Fruit fly (Drosophila melanogaster) whole organism, prepupa: ENCODE data around the gene gdl.

Source experiments
- Blimp-1 ChIP-seq: fragments of 200-800 bp; sonication (Bioruptor generic); optimal IDR thresholded peaks from 3 replicates; lab custom pipeline; 2017; ENCODE audit warnings: missing biosample characterization, missing genetic modification characterization, mild to moderate bottlenecking, moderate library complexity, missing genetic modification reagents
- CG10669 ChIP-seq: fragments of 200-800 bp; sonication (Bioruptor generic); optimal IDR thresholded peaks from 3 replicates; lab custom pipeline; 2018; ENCODE audit warnings: missing biosample characterization, mild to moderate bottlenecking, missing genetic modification characterization, moderate library complexity
- CG11294 ChIP-seq: fragments of 200-800 bp; sonication (Bioruptor generic); IDR thresholded peaks from 2 replicates; pipeline ENCODE4 v1.3.6; 2022; ENCODE audit warnings: missing biosample characterization, missing genetic modification characterization
- CG11762 ChIP-seq: fragments of 200-800 bp; sonication (Bioruptor generic); optimal IDR thresholded peaks from 3 replicates; lab custom pipeline; 2016; ENCODE audit warnings: missing biosample characterization, missing genetic modification characterization; ENCODE audit not compliant: insufficient read depth
- CG11902 ChIP-seq: fragments of 200-800 bp; sonication (Bioruptor generic); optimal IDR thresholded peaks from 3 replicates; lab custom pipeline; 2016; ENCODE audit warnings: missing biosample characterization, missing genetic modification characterization
- CG15336 ChIP-seq: fragments of 200-800 bp; sonication (Bioruptor generic); IDR thresholded peaks from 2 replicates; pipeline ENCODE4 v1.3.6; 2022; ENCODE audit warnings: missing biosample characterization, missing genetic modification characterization
- CG1621 ChIP-seq: fragments of 200-800 bp; sonication (Bioruptor generic); optimal IDR thresholded peaks from 3 replicates; lab custom pipeline; 2018; ENCODE audit warnings: missing biosample characterization, mild to moderate bottlenecking, missing genetic modification characterization
- CG16779 ChIP-seq: fragments of 200-800 bp; sonication (Bioruptor generic); optimal IDR thresholded peaks from 3 replicates; lab custom pipeline; 2017; ENCODE audit warnings: missing biosample characterization, mild to moderate bottlenecking, missing genetic modification characterization
- CG3032 ChIP-seq: fragments of 200-800 bp; optimal IDR thresholded peaks from 2 replicates; lab custom pipeline; 2019; ENCODE audit warnings: missing biosample characterization, mild to moderate bottlenecking, missing genetic modification characterization, moderate library complexity
- CG31627 ChIP-seq: fragments of 200-800 bp; sonication (Bioruptor generic); optimal IDR thresholded peaks from 3 replicates; lab custom pipeline; 2016; ENCODE audit warnings: missing biosample characterization, missing genetic modification characterization
- CG32006 ChIP-seq: fragments of 200-800 bp; sonication (Bioruptor generic); optimal IDR thresholded peaks from 3 replicates; lab custom pipeline; 2017; ENCODE audit warnings: missing biosample characterization, mild to moderate bottlenecking, missing genetic modification characterization
- CG34406 ChIP-seq: fragments of 200-800 bp; sonication (Bioruptor generic); optimal IDR thresholded peaks from 3 replicates; lab custom pipeline; 2016; ENCODE audit warnings: missing biosample characterization, missing genetic modification characterization
- CG3919 ChIP-seq: fragments of 200-800 bp; sonication (Bioruptor generic); optimal IDR thresholded peaks from 3 replicates; lab custom pipeline; 2016; ENCODE audit warnings: missing biosample characterization, missing genetic modification characterization
- CG4318 ChIP-seq: fragments of 200-800 bp; sonication (Bioruptor generic); optimal IDR thresholded peaks from 3 replicates; lab custom pipeline; 2017; ENCODE audit warnings: missing biosample characterization, mild to moderate bottlenecking, missing genetic modification characterization
- CG6276 ChIP-seq: fragments of 200-800 bp; sonication (Bioruptor generic); optimal IDR thresholded peaks from 2 replicates; lab custom pipeline; 2017; ENCODE audit warnings: missing biosample characterization, mild to moderate bottlenecking, missing genetic modification characterization
- CG6792 ChIP-seq: fragments of 200-800 bp; sonication (Bioruptor generic); optimal IDR thresholded peaks from 3 replicates; lab custom pipeline; 2016; ENCODE audit warnings: missing biosample characterization, missing genetic modification characterization
- CG6808 ChIP-seq: fragments of 200-800 bp; sonication (Bioruptor generic); optimal IDR thresholded peaks from 3 replicates; lab custom pipeline; 2017; ENCODE audit warnings: missing biosample characterization, missing genetic modification characterization, mild to moderate bottlenecking, moderate library complexity, missing genetic modification reagents
- CG6854 ChIP-seq: fragments of 200-800 bp; sonication (Bioruptor generic); optimal IDR thresholded peaks from 2 replicates; lab custom pipeline; 2017; ENCODE audit warnings: missing biosample characterization, mild to moderate bottlenecking, missing genetic modification characterization
- CG7368 ChIP-seq: fragments of 200-800 bp; sonication (Bioruptor generic); optimal IDR thresholded peaks from 3 replicates; lab custom pipeline; 2016; ENCODE audit warnings: missing biosample characterization, missing genetic modification characterization
- CG8119 ChIP-seq: fragments of 200-800 bp; sonication (Bioruptor generic); IDR thresholded peaks from 3 replicates; pipeline ENCODE4 v1.3.6; 2022; ENCODE audit warnings: missing biosample characterization, missing genetic modification characterization
- CG8319 ChIP-seq: fragments of 200-800 bp; sonication (Bioruptor generic); optimal IDR thresholded peaks from 3 replicates; lab custom pipeline; 2016; ENCODE audit warnings: missing biosample characterization, missing genetic modification characterization
- CG8632 ChIP-seq: fragments of 200-800 bp; sonication (Bioruptor generic); optimal IDR thresholded peaks from 3 replicates; lab custom pipeline; 2016; ENCODE audit warnings: missing biosample characterization, missing genetic modification characterization
- CG9139 ChIP-seq: fragments of 200-800 bp; sonication (Bioruptor generic); optimal IDR thresholded peaks from 3 replicates; lab custom pipeline; 2017; ENCODE audit warnings: missing biosample characterization, mild to moderate bottlenecking, missing genetic modification characterization
- Eip75B ChIP-seq: fragments of 200-800 bp; sonication (Bioruptor generic); optimal IDR thresholded peaks from 3 replicates; lab custom pipeline; 2016; ENCODE audit warnings: missing biosample characterization, missing genetic modification characterization
- Eip78C ChIP-seq: fragments of 200-800 bp; sonication (Bioruptor generic); peaks from one replicate; lab custom pipeline; 2016; ENCODE audit warnings: missing biosample characterization, missing genetic modification characterization
- Eip93F ChIP-seq: fragments of 200-800 bp; sonication (Bioruptor generic); optimal IDR thresholded peaks from 2 replicates; lab custom pipeline; 2016; ENCODE audit warnings: missing biosample characterization, mild to moderate bottlenecking, missing genetic modification characterization
- Ets21C ChIP-seq: fragments of 200-800 bp; sonication (Bioruptor generic); optimal IDR thresholded peaks from 3 replicates; lab custom pipeline; 2016; ENCODE audit warnings: missing biosample characterization, missing genetic modification characterization
- Ets96B ChIP-seq: fragments of 200-800 bp; optimal IDR thresholded peaks from 2 replicates; lab custom pipeline; 2019; ENCODE audit warnings: missing biosample characterization, mild to moderate bottlenecking, missing genetic modification characterization, moderate library complexity
- Gug ChIP-seq: fragments of 200-800 bp; sonication (Bioruptor generic); IDR thresholded peaks from 2 replicates; pipeline ENCODE4 v1.3.6; 2022; ENCODE audit warnings: missing biosample characterization, missing genetic modification characterization
- Hr38 ChIP-seq: sonication (Bioruptor generic); optimal IDR thresholded peaks from 2 replicates; lab custom pipeline; 2016; ENCODE audit warnings: missing biosample characterization, missing genetic modification characterization
- Hr39 ChIP-seq: fragments of 200-800 bp; sonication (Bioruptor generic); optimal IDR thresholded peaks from 2 replicates; lab custom pipeline; 2016; ENCODE audit warnings: missing biosample characterization, missing genetic modification characterization
- Hr4 ChIP-seq: fragments of 200-800 bp; sonication (Bioruptor generic); optimal IDR thresholded peaks from 3 replicates; lab custom pipeline; 2016; ENCODE audit warnings: missing biosample characterization, missing genetic modification characterization
- Lpt ChIP-seq: fragments of 200-800 bp; sonication (Bioruptor generic); optimal IDR thresholded peaks from 3 replicates; lab custom pipeline; 2016; ENCODE audit warnings: missing biosample characterization, missing genetic modification characterization
- Met ChIP-seq: fragments of 200-800 bp; sonication (Bioruptor generic); optimal IDR thresholded peaks from 3 replicates; lab custom pipeline; 2016; ENCODE audit warnings: missing biosample characterization, missing genetic modification characterization
- OdsH ChIP-seq: fragments of 200-800 bp; sonication (Bioruptor generic); optimal IDR thresholded peaks from 3 replicates; lab custom pipeline; 2016; ENCODE audit warnings: missing biosample characterization, missing genetic modification characterization
- Smox ChIP-seq: fragments of 200-800 bp; sonication (Bioruptor generic); optimal IDR thresholded peaks from 3 replicates; lab custom pipeline; 2016; ENCODE audit warnings: missing biosample characterization, missing genetic modification characterization
- Sox102F ChIP-seq: fragments of 200-800 bp; sonication (Bioruptor generic); optimal IDR thresholded peaks from 2 replicates; lab custom pipeline; 2016; ENCODE audit warnings: missing biosample characterization, mild to moderate bottlenecking, missing genetic modification characterization
- Sox15 ChIP-seq: fragments of 200-800 bp; sonication (Bioruptor generic); optimal IDR thresholded peaks from 3 replicates; lab custom pipeline; 2016; ENCODE audit warnings: missing biosample characterization, missing genetic modification characterization
- achi ChIP-seq: fragments of 200-800 bp; sonication (Bioruptor generic); optimal IDR thresholded peaks from 3 replicates; lab custom pipeline; 2016; ENCODE audit warnings: missing biosample characterization, missing genetic modification characterization
- acj6 ChIP-seq: fragments of 200-800 bp; sonication (Bioruptor generic); optimal IDR thresholded peaks from 3 replicates; lab custom pipeline; 2016; ENCODE audit warnings: missing biosample characterization, missing genetic modification characterization
- cyc ChIP-seq: fragments of 200-800 bp; sonication (Bioruptor generic); optimal IDR thresholded peaks from 3 replicates; lab custom pipeline; 2016; ENCODE audit warnings: missing biosample characterization, missing genetic modification characterization
- dac ChIP-seq: fragments of 200-800 bp; sonication (Bioruptor generic); optimal IDR thresholded peaks from 2 replicates; lab custom pipeline; 2017; ENCODE audit warnings: missing biosample characterization, mild to moderate bottlenecking, missing genetic modification characterization
- eg ChIP-seq: fragments of 200-800 bp; sonication (Bioruptor generic); IDR thresholded peaks from 3 replicates; pipeline ENCODE4 v1.3.6; 2022; ENCODE audit warnings: missing biosample characterization, missing genetic modification characterization
- esn ChIP-seq: fragments of 200-800 bp; sonication (Bioruptor generic); optimal IDR thresholded peaks from 2 replicates; lab custom pipeline; 2016; ENCODE audit warnings: missing biosample characterization, mild to moderate bottlenecking, missing genetic modification characterization, moderate library complexity
- fd59A ChIP-seq: fragments of 200-800 bp; sonication (Bioruptor generic); optimal IDR thresholded peaks from 2 replicates; lab custom pipeline; 2017; ENCODE audit warnings: missing biosample characterization, mild to moderate bottlenecking, missing genetic modification characterization, missing genetic modification reagents
- fd85E ChIP-seq: fragments of 200-800 bp; sonication (Bioruptor generic); optimal IDR thresholded peaks from 3 replicates; lab custom pipeline; 2016; ENCODE audit warnings: missing biosample characterization, missing genetic modification characterization
- lz ChIP-seq: fragments of 200-800 bp; sonication (Bioruptor generic); optimal IDR thresholded peaks from 3 replicates; lab custom pipeline; 2016; ENCODE audit warnings: missing biosample characterization, missing genetic modification characterization
- net ChIP-seq: fragments of 200-800 bp; sonication (Bioruptor generic); optimal IDR thresholded peaks from 3 replicates; lab custom pipeline; 2016; ENCODE audit warnings: missing biosample characterization, missing genetic modification characterization
- pdm3 ChIP-seq: fragments of 200-800 bp; sonication (Bioruptor generic); optimal IDR thresholded peaks from 3 replicates; lab custom pipeline; 2016; ENCODE audit warnings: missing biosample characterization, missing genetic modification characterization
- spab ChIP-seq: fragments of 200-800 bp; sonication (Bioruptor generic); optimal IDR thresholded peaks from 2 replicates; lab custom pipeline; 2017; ENCODE audit warnings: missing biosample characterization, mild to moderate bottlenecking, missing genetic modification characterization, missing genetic modification reagents
- ss ChIP-seq, 2 experiments: fragments of 200-800 bp; sonication (Bioruptor generic); optimal IDR thresholded peaks; 2 replicates in 1 of 2; 3 replicates in 1 of 2; lab custom pipeline; 2017 to 2018; ENCODE audit warnings: mild to moderate bottlenecking in 2 of 2, missing biosample characterization in 2 of 2, missing genetic modification characterization in 2 of 2, moderate library complexity in 1 of 2
- vri ChIP-seq: fragments of 200-800 bp; sonication (Bioruptor generic); optimal IDR thresholded peaks from 3 replicates; lab custom pipeline; 2016; ENCODE audit warnings: missing biosample characterization, mild to moderate bottlenecking, missing genetic modification characterization

The gdl gene

dm6 chr3L:15508233-15508632 is 1.0 kb upstream of the gdl start, which contains the start of gene CG7841:
Gene CG7841 (minus strand): TSS chr3L:15508252.
- TF ChIP-seq Gug (GFP tag; lab: Robert Waterston, UW) (peak; percentile 93), CG1621 (tag; lab: Kevin White, UChicago) (peak; percentile 97), CG8632 (GFP tag; lab: Kevin White, UChicago) (peak; percentile 97), CG32006 (GFP tag; lab: Kevin White, UChicago) (peak; percentile 96), CG6276 (GFP tag; lab: Kevin White, UChicago) (peak; percentile 97), CG11762 (GFP tag; lab: Kevin White, UChicago) (peak; percentile 96), Smox (peak; percentile 98), CG6854 (GFP tag; lab: Kevin White, UChicago) (peak; percentile 99), Blimp-1 (GFP tag; lab: Kevin White, UChicago) (peak; percentile 93), achi (GFP tag; lab: Kevin White, UChicago) (peak; percentile 97), Hr38 (peak; percentile 40), CG9139 (GFP tag; lab: Kevin White, UChicago) (peak; percentile 97), CG3919 (GFP tag; lab: Kevin White, UChicago) (peak; percentile 99), dac (GFP tag; lab: Kevin White, UChicago) (peak; percentile 96), CG31627 (GFP tag; lab: Kevin White, UChicago) (peak; percentile 97), Sox15 (peak; percentile 92), Eip93F (peak; percentile 99), CG11902 (peak; percentile 90), cyc (peak; percentile 97), OdsH (GFP tag; lab: Kevin White, UChicago) (peak; percentile 97), CG7368 (peak; percentile 97), fd59A (GFP tag; lab: Kevin White, UChicago) (peak; percentile 95), spab (GFP tag; lab: Kevin White, UChicago) (peak; percentile 96), Sox102F (GFP tag; lab: Kevin White, UChicago) (peak; percentile 99), Eip78C (GFP tag; lab: Kevin White, UChicago) (peak; percentile 100), Eip75B (GFP tag; lab: Kevin White, UChicago) (peak; percentile 99), eg (GFP tag; lab: Robert Waterston, UW) (peak; percentile 98; the same call in 2 of the 3 replicates), fd85E (GFP tag; lab: Kevin White, UChicago) (peak; percentile 93), Hr4 (peak; percentile 98), CG16779 (tag; lab: Kevin White, UChicago) (peak; percentile 97), CG4318 (peak; percentile 93), CG34406 (peak; percentile 98), lz (GFP tag; lab: Kevin White, UChicago) (peak; percentile 99), Hr39 (GFP tag; lab: Kevin White, UChicago) (peak; percentile 97), CG10669 (peak; percentile 98), CG3032 (peak; percentile 99), Ets21C (GFP tag; lab: Kevin White, UChicago) (peak; percentile 96), Lpt (peak; percentile 96), vri (GFP tag; lab: Kevin White, UChicago) (peak; percentile 99), acj6 (GFP tag; lab: Kevin White, UChicago) (peak; percentile 98), esn (GFP tag; lab: Kevin White, UChicago) (peak; percentile 99), CG8119 (GFP tag; lab: Robert Waterston, UW) (peak; percentile 98), Ets96B (peak; percentile 98), pdm3 (peak; percentile 98), CG6808 (GFP tag; lab: Kevin White, UChicago) (peak; percentile 98), CG15336 (GFP tag; lab: Robert Waterston, UW) (peak; percentile 99), net (GFP tag; lab: Kevin White, UChicago) (peak; percentile 98), Met (GFP tag; lab: Kevin White, UChicago) (peak; percentile 99), CG8319 (GFP tag; lab: Kevin White, UChicago) (peak; percentile 95), CG11294 (GFP tag; lab: Robert Waterston, UW) (peak; percentile 90; the same call in 1 of the 2 replicates), ss (GFP tag; optimal IDR thresholded peaks at IDR 0.05; lab: Kevin White, UChicago) (peak; percentile 98 to 99), CG6792 (GFP tag; lab: Kevin White, UChicago) (peak; percentile 98)
